Worm (Caenorhabditis elegans) whole organism, L3 larva: Measurements from ENCODE around the gene txdc-12.2.

Experiments
- R02D3.7 ChIP-seq: fragments of 150-350 bp; optimal IDR thresholded peaks from 2 replicates; lab custom pipeline; 2014; ENCODE audit warnings: missing biosample characterization, missing genetic modification characterization
- ZK546.5 ChIP-seq: sonication (generic microtip); optimal IDR thresholded peaks from 2 replicates; lab custom pipeline; 2017; ENCODE audit warnings: missing biosample characterization, missing genetic modification characterization
- aly-2 ChIP-seq: fragments of 150-350 bp; optimal IDR thresholded peaks from 2 replicates; lab custom pipeline; 2014; ENCODE audit warnings: missing biosample characterization, missing genetic modification characterization
- ama-1 ChIP-seq: fragments of 150-350 bp; optimal IDR thresholded peaks from 2 replicates; lab custom pipeline; 2018
- ceh-28 ChIP-seq: fragments of 150-350 bp; optimal IDR thresholded peaks from 2 replicates; lab custom pipeline; 2014; ENCODE audit warnings: missing biosample characterization, missing genetic modification reagents, missing genetic modification characterization
- ceh-82 ChIP-seq: fragments of 150-350 bp; optimal IDR thresholded peaks from 2 replicates; lab custom pipeline; 2014; ENCODE audit warnings: missing biosample characterization, missing genetic modification characterization
- ceh-9 ChIP-seq: sonication (generic microtip); optimal IDR thresholded peaks from 2 replicates; lab custom pipeline; 2018; ENCODE audit warnings: missing biosample characterization, missing genetic modification characterization
- daf-12 ChIP-seq: fragments of 150-350 bp; optimal IDR thresholded peaks from 2 replicates; lab custom pipeline; 2014; ENCODE audit warnings: missing biosample characterization, missing genetic modification reagents, missing genetic modification characterization
- egl-27 ChIP-seq: sonication (generic microtip); optimal IDR thresholded peaks from 4 replicates; lab custom pipeline; 2017; ENCODE audit warnings: missing biosample characterization, missing genetic modification reagents, missing genetic modification characterization
- egl-5 ChIP-seq: fragments of 150-350 bp; optimal IDR thresholded peaks from 2 replicates; lab custom pipeline; 2017; ENCODE audit warnings: missing biosample characterization, missing genetic modification reagents, missing genetic modification characterization, inconsistent platforms
- elt-1 ChIP-seq: fragments of 150-350 bp; optimal IDR thresholded peaks from 2 replicates; lab custom pipeline; 2014; ENCODE audit warnings: missing biosample characterization, missing genetic modification characterization
- elt-2 ChIP-seq: sonication (generic microtip); optimal IDR thresholded peaks from 2 replicates; lab custom pipeline; 2016; ENCODE audit warnings: missing genetic modification reagents, mild to moderate bottlenecking, missing genetic modification characterization, missing compliant biosample characterization
- elt-3 ChIP-seq, 3 experiments: fragments of 150-350 bp in 1 of 3; sonication (generic microtip) in 2 of 3; optimal IDR thresholded peaks; 2 replicates in 2 of 3; 4 replicates in 1 of 3; lab custom pipeline; 2014 to 2017; ENCODE audit warnings: missing biosample characterization in 3 of 3, missing genetic modification characterization in 3 of 3
- eor-1 ChIP-seq, 2 experiments: fragments of 150-350 bp; optimal IDR thresholded peaks; 2 replicates each; lab custom pipeline; 2014 to 2018; ENCODE audit warnings: missing biosample characterization in 2 of 2, missing genetic modification characterization in 2 of 2
- fkh-2 ChIP-seq: fragments of 150-350 bp; optimal IDR thresholded peaks from 2 replicates; lab custom pipeline; 2014; ENCODE audit warnings: missing biosample characterization, missing genetic modification reagents, missing genetic modification characterization
- fos-1 ChIP-seq: fragments of 150-350 bp; optimal IDR thresholded peaks from 2 replicates; lab custom pipeline; 2014; ENCODE audit warnings: missing biosample characterization, missing genetic modification characterization
- hmg-11 ChIP-seq: sonication (generic microtip); optimal IDR thresholded peaks from 2 replicates; lab custom pipeline; 2016; ENCODE audit warnings: missing genetic modification characterization, missing compliant biosample characterization
- jun-1 ChIP-seq: fragments of 150-350 bp; optimal IDR thresholded peaks from 2 replicates; lab custom pipeline; 2014; ENCODE audit warnings: missing biosample characterization, missing genetic modification reagents, missing genetic modification characterization
- lin-15B ChIP-seq: fragments of 150-350 bp; optimal IDR thresholded peaks from 2 replicates; lab custom pipeline; 2014; ENCODE audit warnings: missing biosample characterization, missing genetic modification characterization
- lin-39 ChIP-seq: fragments of 150-350 bp; optimal IDR thresholded peaks from 2 replicates; lab custom pipeline; 2018; ENCODE audit warnings: missing biosample characterization, missing genetic modification reagents, missing genetic modification characterization
- lsy-12 ChIP-seq: sonication (generic microtip); optimal IDR thresholded peaks from 2 replicates; lab custom pipeline; 2016; ENCODE audit warnings: mild to moderate bottlenecking, missing genetic modification characterization, missing compliant biosample characterization
- mdl-1 ChIP-seq: fragments of 150-350 bp; optimal IDR thresholded peaks from 2 replicates; lab custom pipeline; 2014; ENCODE audit warnings: missing biosample characterization, missing genetic modification characterization
- mml-1 ChIP-seq: fragments of 150-350 bp; sonication (generic microtip); optimal IDR thresholded peaks from 3 replicates; lab custom pipeline; 2014; ENCODE audit warnings: missing biosample characterization, missing genetic modification characterization
- nfya-1 ChIP-seq: sonication (generic microtip); optimal IDR thresholded peaks from 2 replicates; lab custom pipeline; 2017; ENCODE audit warnings: missing genetic modification characterization, mild to moderate bottlenecking, missing compliant biosample characterization, antibody characterized with exemption, moderate library complexity; ENCODE audit not compliant: insufficient read depth
- nhr-12 ChIP-seq: fragments of 150-350 bp; optimal IDR thresholded peaks from 2 replicates; lab custom pipeline; 2014; ENCODE audit warnings: missing biosample characterization, missing genetic modification characterization
- nhr-23 ChIP-seq: fragments of 150-350 bp; optimal IDR thresholded peaks from 2 replicates; lab custom pipeline; 2014; ENCODE audit warnings: missing biosample characterization, missing genetic modification reagents, missing genetic modification characterization
- nhr-25 ChIP-seq: sonication (generic microtip); optimal IDR thresholded peaks from 2 replicates; lab custom pipeline; 2017; ENCODE audit warnings: missing biosample characterization, missing genetic modification characterization
- nhr-28 ChIP-seq: fragments of 150-350 bp; optimal IDR thresholded peaks from 2 replicates; lab custom pipeline; 2014; ENCODE audit warnings: missing biosample characterization, missing genetic modification characterization
- nhr-43 ChIP-seq: sonication (generic microtip); optimal IDR thresholded peaks from 2 replicates; lab custom pipeline; 2016; ENCODE audit warnings: mild to moderate bottlenecking, missing genetic modification characterization, missing compliant biosample characterization; ENCODE audit not compliant: poor library complexity, severe bottlenecking
- nhr-67 ChIP-seq: fragments of 150-350 bp; optimal IDR thresholded peaks from 2 replicates; lab custom pipeline; 2014; ENCODE audit warnings: missing biosample characterization, missing genetic modification characterization
- nhr-76 ChIP-seq: fragments of 150-350 bp; sonication (generic microtip); optimal IDR thresholded peaks from 5 replicates; lab custom pipeline; 2014; ENCODE audit warnings: missing biosample characterization, missing genetic modification characterization
- pha-4 ChIP-seq: fragments of 150-350 bp; optimal IDR thresholded peaks from 2 replicates; lab custom pipeline; 2014; ENCODE audit warnings: missing biosample characterization, missing genetic modification reagents, missing genetic modification characterization
- pqm-1 ChIP-seq: fragments of 150-350 bp; optimal IDR thresholded peaks from 2 replicates; lab custom pipeline; 2017; ENCODE audit warnings: missing biosample characterization, missing genetic modification characterization, inconsistent platforms
- sea-2 ChIP-seq: fragments of 150-350 bp; sonication (generic microtip); optimal IDR thresholded peaks from 4 replicates; lab custom pipeline; 2014; ENCODE audit warnings: missing biosample characterization, missing genetic modification reagents, missing genetic modification characterization
- skn-1 ChIP-seq: fragments of 150-350 bp; optimal IDR thresholded peaks from 2 replicates; lab custom pipeline; 2014; ENCODE audit warnings: missing biosample characterization, missing genetic modification characterization
- snpc-4 ChIP-seq: fragments of 150-350 bp; optimal IDR thresholded peaks from 2 replicates; lab custom pipeline; 2014; ENCODE audit warnings: missing biosample characterization, missing genetic modification characterization
- tbx-2 ChIP-seq: sonication (generic microtip); optimal IDR thresholded peaks from 2 replicates; lab custom pipeline; 2016; ENCODE audit warnings: mild to moderate bottlenecking, missing genetic modification characterization, missing compliant biosample characterization
- unc-39 ChIP-seq: sonication (generic microtip); optimal IDR thresholded peaks from 4 replicates; lab custom pipeline; 2017; ENCODE audit warnings: missing biosample characterization, missing genetic modification characterization
- unc-62 ChIP-seq: fragments of 150-350 bp; sonication (generic microtip); optimal IDR thresholded peaks from 4 replicates; lab custom pipeline; 2014; ENCODE audit warnings: missing biosample characterization, missing genetic modification reagents, missing genetic modification characterization
- zag-1 ChIP-seq: fragments of 150-350 bp; optimal IDR thresholded peaks from 2 replicates; lab custom pipeline; 2014; ENCODE audit warnings: missing biosample characterization, missing genetic modification characterization
- ztf-11 ChIP-seq: fragments of 150-350 bp; optimal IDR thresholded peaks from 2 replicates; lab custom pipeline; 2014; ENCODE audit warnings: missing biosample characterization, missing genetic modification characterization
- ztf-4 ChIP-seq: fragments of 150-350 bp; optimal IDR thresholded peaks from 2 replicates; lab custom pipeline; 2014; ENCODE audit warnings: missing biosample characterization, missing genetic modification characterization

Gene txdc-12.2

ce11 chrX:2087716-2088115 is 13.5 kb downstream of the txdc-12.2 start:
- TF ChIP-seq egl-27 = no peak
- no peak for TF ChIP-seq mdl-1 (tag; lab: Kevin White, UChicago)
- no peak for TF ChIP-seq daf-12 (tag; lab: Kevin White, UChicago)
- TF ChIP-seq lin-39 = no peak
- no peak for TF ChIP-seq snpc-4 (tag; lab: Kevin White, UChicago)
- TF ChIP-seq ceh-28 (tag; lab: Kevin White, UChicago) = no peak
- TF ChIP-seq nhr-43 = no peak
- TF ChIP-seq nhr-12 (tag; lab: Kevin White, UChicago) = no peak
- TF ChIP-seq R02D3.7 (tag; lab: Kevin White, UChicago) = no peak
- TF ChIP-seq pqm-1 (tag; lab: Kevin White, UChicago) = no peak
- no peak for TF ChIP-seq skn-1
- no peak for TF ChIP-seq unc-39
- no peak for TF ChIP-seq tbx-2 (tag; lab: Kevin White, UChicago)
- TF ChIP-seq fkh-2 (tag; lab: Kevin White, UChicago) = no peak
- no peak for TF ChIP-seq ceh-82 (tag; lab: Kevin White, UChicago)
- TF ChIP-seq egl-5 (tag; lab: Kevin White, UChicago) = no peak
- no peak for TF ChIP-seq nhr-67 (tag; lab: Kevin White, UChicago)
- TF ChIP-seq mml-1 (tag; lab: Kevin White, UChicago) = no peak
- TF ChIP-seq lin-15B (tag; lab: Kevin White, UChicago) = no peak
- no peak for TF ChIP-seq elt-3 (tag; optimal IDR thresholded peaks at IDR 0.05; lab: Kevin White, UChicago)

- TF ChIP-seq egl-5 (tag; lab: Kevin White, UChicago) (peak; percentile 64), nhr-25 (tag; lab: Kevin White, UChicago) (peak; percentile 88), jun-1 (peak; percentile 10), lsy-12 (tag; lab: Kevin White, UChicago) (peak; percentile 5), ZK546.5 (tag; lab: Kevin White, UChicago) (no peak), skn-1 (no peak), elt-2 (tag; lab: Kevin White, UChicago) (peak; percentile 62), ztf-4 (tag; lab: Kevin White, UChicago) (no peak), aly-2 (tag; lab: Kevin White, UChicago) (no peak), tbx-2 (tag; lab: Kevin White, UChicago) (no peak), elt-3 (tag; optimal IDR thresholded peaks at IDR 0.05; lab: Kevin White, UChicago) (no peak), pqm-1 (tag; lab: Kevin White, UChicago) (no peak), nfya-1 (tag; lab: Kevin White, UChicago) (peak; percentile 98), lin-39 (peak; percentile 83), ceh-9 (tag; lab: Kevin White, UChicago) (no peak), ztf-11 (tag; lab: Kevin White, UChicago) (no peak), sea-2 (GFP tag; lab: Kevin White, UChicago) (no peak), pha-4 (peak; percentile 72), fkh-2 (tag; lab: Kevin White, UChicago) (no peak), hmg-11 (peak; percentile 84), egl-27 (no peak), ceh-28 (tag; lab: Kevin White, UChicago) (peak; percentile 25), unc-62 (GFP tag; lab: Kevin White, UChicago) (no peak), daf-12 (tag; lab: Kevin White, UChicago) (no peak), nhr-23 (tag; lab: Kevin White, UChicago) (peak; percentile 44), ama-1 (lab: Kevin White, UChicago) (peak; percentile 51), nhr-67 (tag; lab: Kevin White, UChicago) (no peak), nhr-76 (tag; lab: Kevin White, UChicago) (no peak), zag-1 (tag; lab: Kevin White, UChicago) (no peak), lin-15B (tag; lab: Kevin White, UChicago) (peak; percentile 46), eor-1 (tag; optimal IDR thresholded peaks at IDR 0.05; lab: Kevin White, UChicago) (no peak), R02D3.7 (tag; lab: Kevin White, UChicago) (no peak), snpc-4 (tag; lab: Kevin White, UChicago) (no peak)
Observed at ce11 chrX:2089434-2089833, 15.2 kb downstream of the txdc-12.2 start, which contains the start of gene lsy-2. Gene lsy-2, plus strand, starts transcription at chrX:2089704.

ce11 chrX:2090493-2090892 is 16.2 kb downstream of the txdc-12.2 start:
- TF ChIP-seq nhr-23 (tag; lab: Kevin White, UChicago) (peak; percentile 50), ceh-9 (tag; lab: Kevin White, UChicago) (no peak), lin-15B (tag; lab: Kevin White, UChicago) (no peak), aly-2 (tag; lab: Kevin White, UChicago) (no peak), nhr-12 (tag; lab: Kevin White, UChicago) (no peak), mdl-1 (tag; lab: Kevin White, UChicago) (no peak), skn-1 (no peak), fos-1 (tag; lab: Kevin White, UChicago) (no peak), pqm-1 (tag; lab: Kevin White, UChicago) (peak; percentile 73), hmg-11 (peak; percentile 7), nhr-43 (no peak), nhr-28 (tag; lab: Kevin White, UChicago) (no peak), egl-27 (no peak), ceh-82 (tag; lab: Kevin White, UChicago) (no peak), elt-1 (tag; lab: Kevin White, UChicago) (no peak), snpc-4 (tag; lab: Kevin White, UChicago) (no peak), jun-1 (no peak), zag-1 (tag; lab: Kevin White, UChicago) (no peak), daf-12 (tag; lab: Kevin White, UChicago) (no peak), nhr-25 (tag; lab: Kevin White, UChicago) (peak; percentile 51), fkh-2 (tag; lab: Kevin White, UChicago) (no peak), lin-39 (no peak), R02D3.7 (tag; lab: Kevin White, UChicago) (no peak), lsy-12 (tag; lab: Kevin White, UChicago) (no peak), elt-2 (tag; lab: Kevin White, UChicago) (peak; percentile 75), nhr-67 (tag; lab: Kevin White, UChicago) (no peak), tbx-2 (tag; lab: Kevin White, UChicago) (no peak), ZK546.5 (tag; lab: Kevin White, UChicago) (no peak), pha-4 (peak; percentile 66), unc-39 (no peak), ceh-28 (tag; lab: Kevin White, UChicago) (peak; percentile 64), nhr-76 (tag; lab: Kevin White, UChicago) (no peak), egl-5 (tag; lab: Kevin White, UChicago) (no peak)
